Fruit fly (Drosophila melanogaster): ENCODE measurements around the gene Peritrophin-15b.

The Peritrophin-15b gene

dm6 chr2L:8384108-8384601 lies 10.6 kb downstream of the Peritrophin-15b start, which contains the start of the genes Dad1 and CG13384 (continued):
- TF ChIP-seq bsh (GFP tag; optimal IDR thresholded peaks at IDR 0.05) (peak in 1 of 2 experiments; percentile 90), H15 (GFP tag; IDR thresholded peaks at IDR 0.05) (peak; percentile 64; the same call in 1 of the 3 replicates), CG4404 (GFP tag; IDR thresholded peaks at IDR 0.05) (peak; percentile 91), CG1832 (GFP tag; optimal IDR thresholded peaks at IDR 0.05) (no peak), CG17328 (GFP tag; IDR thresholded peaks at IDR 0.05) (peak; percentile 87), hb (GFP tag; IDR thresholded peaks at IDR 0.05; ENCODE audit: partially characterized antibody) (no peak), Atf6 (GFP tag; IDR thresholded peaks at IDR 0.05) (peak; percentile 93), bcd (GFP tag; optimal IDR thresholded peaks at IDR 0.05) (peak; percentile 92), YL-1 (GFP tag; optimal IDR thresholded peaks at IDR 0.05) (peak; percentile 54), CG11456 (GFP tag; IDR thresholded peaks at IDR 0.05) (no peak; the same call in none of the 3 replicates), pros (GFP tag; optimal IDR thresholded peaks at IDR 0.05) (peak; percentile 78), CG7745 (tag; optimal IDR thresholded peaks at IDR 0.05) (no peak), tin (GFP tag; optimal IDR thresholded peaks at IDR 0.05) (peak; percentile 91), Xbp1 (GFP tag; optimal IDR thresholded peaks at IDR 0.05) (peak; percentile 95), CG3065 (GFP tag; optimal IDR thresholded peaks at IDR 0.05) (peak; percentile 57), h (optimal IDR thresholded peaks at IDR 0.05) (no peak), ewg (GFP tag; optimal IDR thresholded peaks at IDR 0.05) (peak; percentile 70), Optix (GFP tag; IDR thresholded peaks at IDR 0.05) (no peak), twi (tag; optimal IDR thresholded peaks at IDR 0.05) (peak; percentile 90), CG18619 (GFP tag; optimal IDR thresholded peaks at IDR 0.05) (peak; percentile 93), jing (GFP tag; optimal IDR thresholded peaks at IDR 0.05) (no peak), dm (GFP tag; optimal IDR thresholded peaks at IDR 0.05) (peak; percentile 36), Ptx1 (GFP tag; IDR thresholded peaks at IDR 0.05) (peak; percentile 97), CG10543 (GFP tag; optimal IDR thresholded peaks at IDR 0.05) (peak; percentile 95), Sox102F (GFP tag; optimal IDR thresholded peaks at IDR 0.05) (peak; percentile 91), Taf1 (GFP tag; IDR thresholded peaks at IDR 0.05) (peak; percentile 83), Nf-YB (GFP tag; optimal IDR thresholded peaks at IDR 0.05) (peak; percentile 81), bbx (GFP tag; IDR thresholded peaks at IDR 0.05; ENCODE audit: partially characterized antibody) (no peak; the same call in 1 of the 2 replicates), bowl (GFP tag; IDR thresholded peaks at IDR 0.05) (peak; percentile 48; the same call in 1 of the 2 replicates), dati (GFP tag; IDR thresholded peaks at IDR 0.05) (no peak), ash1 (GFP tag; optimal IDR thresholded peaks at IDR 0.05) (no peak), row (GFP tag; IDR thresholded peaks at IDR 0.05) (peak; percentile 99), CG32767 (GFP tag; IDR thresholded peaks at IDR 0.05) (peak; percentile 86), CG8359 (GFP tag; optimal IDR thresholded peaks at IDR 0.05; ENCODE audit: borderline replicate concordance) (peak; percentile 51), gt (GFP tag; IDR thresholded peaks at IDR 0.05) (peak; percentile 77), pan (optimal IDR thresholded peaks at IDR 0.05) (no peak), pan (GFP tag; optimal IDR thresholded peaks at IDR 0.05 in 1 of 2, IDR thresholded peaks at IDR 0.05 in 1 of 2) (peak in 1 of 2 experiments; percentile 93), CG6683 (GFP tag; optimal IDR thresholded peaks at IDR 0.05) (peak; percentile 86), CG10959 (GFP tag; IDR thresholded peaks at IDR 0.05) (peak; percentile 69), Sry-β (GFP tag; optimal IDR thresholded peaks at IDR 0.05) (peak; percentile 44), CG2116 (GFP tag; optimal IDR thresholded peaks at IDR 0.05) (peak; percentile 91), CoRest (tag; optimal IDR thresholded peaks at IDR 0.05) (peak; percentile 98), CG8478 (optimal IDR thresholded peaks at IDR 0.05) (no peak), Neu2 (GFP tag; optimal IDR thresholded peaks at IDR 0.05; ENCODE audit: borderline replicate concordance) (no peak), kni (GFP tag; optimal IDR thresholded peaks at IDR 0.05) (peak; percentile 59), Hr78 (GFP tag; optimal IDR thresholded peaks at IDR 0.05) (peak in 1 of 2 experiments; percentile 37), HmgZ (tag; optimal IDR thresholded peaks at IDR 0.05) (peak; percentile 86), az2 (GFP tag; optimal IDR thresholded peaks at IDR 0.05) (peak; percentile 92), Max (GFP tag; optimal IDR thresholded peaks at IDR 0.05) (peak; percentile 84), danr (GFP tag; IDR thresholded peaks at IDR 0.05) (peak; percentile 89), CG30431 (GFP tag; optimal IDR thresholded peaks at IDR 0.05) (peak; percentile 69)
